Worm (Caenorhabditis elegans): Measurements from ENCODE around the gene C06E1.11.

ce11 chrIII:8574299-8574698 lies 42.2 kb downstream of the C06E1.11 start:
- no peak for TF ChIP-seq nfya-1 (tag; optimal IDR thresholded peaks at IDR 0.05)
- TF ChIP-seq nhr-11 (tag; optimal IDR thresholded peaks at IDR 0.05), result no peak
- TF ChIP-seq syd-9 (tag; optimal IDR thresholded peaks at IDR 0.05), result no peak
- no peak for TF ChIP-seq ceh-18 (tag; optimal IDR thresholded peaks at IDR 0.05)
- TF ChIP-seq ama-1 (optimal IDR thresholded peaks at IDR 0.05), result no peak
- TF ChIP-seq sox-4 (tag; optimal IDR thresholded peaks at IDR 0.05), result no peak
- no peak for TF ChIP-seq tbx-7 (tag; optimal IDR thresholded peaks at IDR 0.05)
- no peak for TF ChIP-seq pros-1 (tag; optimal IDR thresholded peaks at IDR 0.05)
- no peak for TF ChIP-seq ref-2 (tag; optimal IDR thresholded peaks at IDR 0.05)
- TF ChIP-seq ceh-48 (tag; optimal IDR thresholded peaks at IDR 0.05), result no peak
- no peak for TF ChIP-seq elt-4 (tag; optimal IDR thresholded peaks at IDR 0.05)
